Fruit fly (Drosophila melanogaster): ENCODE measurements around the gene CG32024.
A peak's percentile ranks its signal among the peaks of the same experiment; 100 is the strongest.

Gene CG32024

dm6 chr3L:8765493-8765892 lies 41.9 kb upstream of the CG32024 start (continued):
- no peak for TF ChIP-seq dm (GFP tag; optimal IDR thresholded peaks at IDR 0.05)
- TF ChIP-seq pnt (GFP tag; optimal IDR thresholded peaks at IDR 0.05) = no peak
- TF ChIP-seq Sox100B (GFP tag; optimal IDR thresholded peaks at IDR 0.05) = no peak
- TF ChIP-seq CG2120 (GFP tag; optimal IDR thresholded peaks at IDR 0.05) = no peak
- TF ChIP-seq E2f1 (GFP tag; IDR thresholded peaks at IDR 0.05) = no peak
- no peak for TF ChIP-seq cad (GFP tag; optimal IDR thresholded peaks at IDR 0.05)
- no peak for TF ChIP-seq twi (tag; optimal IDR thresholded peaks at IDR 0.05)
- 0 out of 2 replicates have a peak, but pooled peaks have one; percentile 4 for TF ChIP-seq CG32532 (GFP tag; IDR thresholded peaks at IDR 0.05)
- TF ChIP-seq dimm (GFP tag; IDR thresholded peaks at IDR 0.05) = peak; percentile 7; the same call in 1 of the 2 replicates
- peak; percentile 42 for TF ChIP-seq Lim3 (GFP tag; IDR thresholded peaks at IDR 0.05)
- peak; percentile 13; the same call in 2 of the 3 replicates for TF ChIP-seq B-H1 (GFP tag; IDR thresholded peaks at IDR 0.05)
- no peak for TF ChIP-seq gcm2 (GFP tag; optimal IDR thresholded peaks at IDR 0.05)
- TF ChIP-seq caup (GFP tag; optimal IDR thresholded peaks at IDR 0.05; ENCODE audit: severe bottlenecking) = no peak
- TF ChIP-seq Fer2 (tag; optimal IDR thresholded peaks at IDR 0.05) = no peak
- no peak for TF ChIP-seq CG3163 (GFP tag; optimal IDR thresholded peaks at IDR 0.05)
- no peak for TF ChIP-seq repo (GFP tag; optimal IDR thresholded peaks at IDR 0.05)
- no peak for TF ChIP-seq CG8924 (tag; optimal IDR thresholded peaks at IDR 0.05)
- no peak for TF ChIP-seq vfl (GFP tag; optimal IDR thresholded peaks at IDR 0.05)
- no peak for TF ChIP-seq CG8359 (GFP tag; optimal IDR thresholded peaks at IDR 0.05; ENCODE audit: borderline replicate concordance)
- TF ChIP-seq eve (GFP tag; optimal IDR thresholded peaks at IDR 0.05) = no peak
- no peak for TF ChIP-seq CG17912 (GFP tag; optimal IDR thresholded peaks at IDR 0.05)
- no peak for TF ChIP-seq odd (GFP tag; optimal IDR thresholded peaks at IDR 0.05)
- TF ChIP-seq CG16863 (GFP tag; optimal IDR thresholded peaks at IDR 0.05) = no peak
- TF ChIP-seq gfzf (GFP tag; optimal IDR thresholded peaks at IDR 0.05) = no peak
- no peak for TF ChIP-seq rib (GFP tag; IDR thresholded peaks at IDR 0.05)
- TF ChIP-seq Dip2 (GFP tag; IDR thresholded peaks at IDR 0.05) = no peak
- no peak for TF ChIP-seq eyg (GFP tag; optimal IDR thresholded peaks at IDR 0.05)
- no peak for TF ChIP-seq row (GFP tag; IDR thresholded peaks at IDR 0.05)
- no peak for TF ChIP-seq pzg (GFP tag; optimal IDR thresholded peaks at IDR 0.05)
- TF ChIP-seq CG15696 (tag; optimal IDR thresholded peaks at IDR 0.05) = peak; percentile 45
- TF ChIP-seq CG1832 (GFP tag; optimal IDR thresholded peaks at IDR 0.05) = no peak
- peak; percentile 71 for TF ChIP-seq zf30C (GFP tag; optimal IDR thresholded peaks at IDR 0.05)
- no peak for TF ChIP-seq inv (GFP tag; IDR thresholded peaks at IDR 0.05; ENCODE audit: partially characterized antibody)
- TF ChIP-seq CG14710 (tag; optimal IDR thresholded peaks at IDR 0.05) = peak; percentile 37
- TF ChIP-seq ash1 (GFP tag; optimal IDR thresholded peaks at IDR 0.05) = no peak
- peak; percentile 5 for TF ChIP-seq CG17802 (tag; optimal IDR thresholded peaks at IDR 0.05)
- no peak for TF ChIP-seq Six4 (GFP tag; optimal IDR thresholded peaks at IDR 0.05)
- no peak for TF ChIP-seq CG7357 (GFP tag; IDR thresholded peaks at IDR 0.05)
- TF ChIP-seq sqz (GFP tag; optimal IDR thresholded peaks at IDR 0.05) = no peak
- TF ChIP-seq ara (GFP tag; IDR thresholded peaks at IDR 0.05) = peak; percentile 65; the same call in 1 of the 2 replicates
- no peak for TF ChIP-seq Chrac-16 (GFP tag; optimal IDR thresholded peaks at IDR 0.05)
- no peak for TF ChIP-seq CG2199 (GFP tag; IDR thresholded peaks at IDR 0.05)
- TF ChIP-seq luna (GFP tag; optimal IDR thresholded peaks at IDR 0.05) = no peak
- no peak for TF ChIP-seq CG12299 (tag; optimal IDR thresholded peaks at IDR 0.05)
- TF ChIP-seq H2.0 (GFP tag; IDR thresholded peaks at IDR 0.05) = peak; percentile 74
- TF ChIP-seq seq (GFP tag; IDR thresholded peaks at IDR 0.05) = peak; percentile 9
- TF ChIP-seq Deaf1 (tag; optimal IDR thresholded peaks at IDR 0.05) = no peak
- no peak for TF ChIP-seq CG18011 (GFP tag; optimal IDR thresholded peaks at IDR 0.05)
- no peak for TF ChIP-seq Bteb2 (GFP tag; optimal IDR thresholded peaks at IDR 0.05)
- TF ChIP-seq Ada2b (GFP tag; IDR thresholded peaks at IDR 0.05) = peak; percentile 63
- peak; percentile 19; the same call in 1 of the 2 replicates for TF ChIP-seq Nf-YA (GFP tag; IDR thresholded peaks at IDR 0.05)
- TF ChIP-seq CG9437 (GFP tag; optimal IDR thresholded peaks at IDR 0.05) = no peak

Measured in whole organism, embryonic.